Worm (Caenorhabditis elegans) whole organism, L4 larva: ENCODE results near the gene fbxa-74.

Source experiments
- F49E8.2 ChIP-seq: sonication (generic microtip); optimal IDR thresholded peaks from 2 replicates; lab custom pipeline; 2016; ENCODE audit warnings: missing compliant biosample characterization, mild to moderate bottlenecking, missing genetic modification characterization, borderline replicate concordance
- R02D3.7 ChIP-seq: fragments of 150-350 bp; sonication (generic microtip); optimal IDR thresholded peaks from 3 replicates; lab custom pipeline; 2014; ENCODE audit warnings: missing biosample characterization, missing genetic modification characterization
- ZK337.2 ChIP-seq: fragments of 200-800 bp; sonication (Bioruptor generic); IDR thresholded peaks from 2 replicates; pipeline ENCODE4 v1.3.6; 2022; ENCODE audit warnings: missing genetic modification reagents, missing genetic modification characterization, missing compliant biosample characterization
- ceh-20 ChIP-seq: fragments of 200-800 bp; sonication (Bioruptor generic); IDR thresholded peaks from 2 replicates; pipeline ENCODE4 v1.3.6; 2022; ENCODE audit warnings: missing genetic modification reagents, missing genetic modification characterization, missing compliant biosample characterization
- ceh-44 ChIP-seq: fragments of 200-800 bp; sonication (Bioruptor generic); IDR thresholded peaks from 2 replicates; pipeline ENCODE4 v1.3.6; 2022; ENCODE audit warnings: missing genetic modification reagents, missing genetic modification characterization, missing compliant biosample characterization
- ceh-62 ChIP-seq: sonication (generic microtip); optimal IDR thresholded peaks from 2 replicates; lab custom pipeline; 2017; ENCODE audit warnings: missing biosample characterization, missing genetic modification characterization
- cey-2 ChIP-seq: sonication (generic microtip); optimal IDR thresholded peaks from 3 replicates; lab custom pipeline; 2017; ENCODE audit warnings: missing genetic modification characterization, mild to moderate bottlenecking, missing compliant biosample characterization, antibody characterized with exemption, borderline replicate concordance; ENCODE audit not compliant: insufficient read depth
- ctbp-1 ChIP-seq: fragments of 200-800 bp; sonication (Bioruptor generic); IDR thresholded peaks from 2 replicates; pipeline ENCODE4 v1.3.6; 2022; ENCODE audit warnings: missing genetic modification reagents, missing genetic modification characterization, missing compliant biosample characterization
- daf-16 ChIP-seq, 3 experiments: sonication (generic microtip); optimal IDR thresholded peaks; 2 replicates each; lab custom pipeline; 2016 to 2017; ENCODE audit warnings: missing genetic modification characterization in 3 of 3, missing genetic modification reagents in 3 of 3, mild to moderate bottlenecking in 2 of 3, missing compliant biosample characterization in 2 of 3, missing biosample characterization in 1 of 3, moderate library complexity in 1 of 3
- daf-19 ChIP-seq: fragments of 200-800 bp; sonication (Bioruptor generic); conservative IDR thresholded peaks from 2 replicates; pipeline ENCODE4 v1.3.6; 2022; ENCODE audit warnings: missing genetic modification characterization, missing compliant biosample characterization
- dmd-6 ChIP-seq: fragments of 200-800 bp; sonication (Bioruptor generic); IDR thresholded peaks from 2 replicates; pipeline ENCODE4 v1.3.6; 2022; ENCODE audit warnings: missing genetic modification reagents, missing genetic modification characterization, missing compliant biosample characterization
- dmd-8 ChIP-seq: fragments of 200-800 bp; sonication (Bioruptor generic); IDR thresholded peaks from 2 replicates; pipeline ENCODE4 v1.3.6; 2022; ENCODE audit warnings: missing genetic modification characterization, missing compliant biosample characterization
- dpl-1 ChIP-seq: fragments of 150-350 bp; optimal IDR thresholded peaks from 2 replicates; lab custom pipeline; 2014; ENCODE audit warnings: missing biosample characterization, missing genetic modification reagents, missing genetic modification characterization
- duxl-1 ChIP-seq: sonication (generic microtip); optimal IDR thresholded peaks from 2 replicates; lab custom pipeline; 2016; ENCODE audit warnings: mild to moderate bottlenecking, missing genetic modification characterization, moderate library complexity, missing compliant biosample characterization; ENCODE audit not compliant: poor library complexity
- dve-1 ChIP-seq: sonication (generic microtip); optimal IDR thresholded peaks from 2 replicates; lab custom pipeline; 2017; ENCODE audit warnings: antibody characterized with exemption, mild to moderate bottlenecking, missing genetic modification characterization, missing compliant biosample characterization; ENCODE audit not compliant: insufficient read depth
- fkh-10 ChIP-seq: fragments of 150-350 bp; optimal IDR thresholded peaks from 2 replicates; lab custom pipeline; 2014; ENCODE audit warnings: missing biosample characterization, missing genetic modification reagents, missing genetic modification characterization
- hlh-11 ChIP-seq: fragments of 200-800 bp; sonication (Bioruptor generic); optimal IDR thresholded peaks from 2 replicates; lab custom pipeline; 2018; ENCODE audit warnings: mild to moderate bottlenecking, missing genetic modification characterization, missing compliant biosample characterization
- hmg-1.1 ChIP-seq: fragments of 200-800 bp; sonication (Bioruptor generic); IDR thresholded peaks from 2 replicates; pipeline ENCODE4 v1.3.6; 2022; ENCODE audit warnings: missing genetic modification reagents, missing genetic modification characterization, missing compliant biosample characterization
- jun-1 ChIP-seq: fragments of 150-350 bp; optimal IDR thresholded peaks from 2 replicates; lab custom pipeline; 2014; ENCODE audit warnings: missing biosample characterization, missing genetic modification reagents, missing genetic modification characterization
- lin-1 ChIP-seq: fragments of 200-800 bp; sonication (Bioruptor generic); IDR thresholded peaks from 2 replicates; pipeline ENCODE4 v1.3.6; 2022; ENCODE audit warnings: missing genetic modification reagents, missing genetic modification characterization, missing compliant biosample characterization
- lir-3 ChIP-seq: sonication (generic microtip); optimal IDR thresholded peaks from 2 replicates; lab custom pipeline; 2016; ENCODE audit warnings: mild to moderate bottlenecking, missing genetic modification characterization, missing compliant biosample characterization
- mep-1 ChIP-seq: fragments of 150-350 bp; sonication (generic microtip); optimal IDR thresholded peaks from 3 replicates; lab custom pipeline; 2014; ENCODE audit warnings: missing biosample characterization, missing genetic modification characterization
- mxl-2 ChIP-seq: fragments of 200-800 bp; sonication (Bioruptor generic); conservative IDR thresholded peaks from 2 replicates; pipeline ENCODE4 v1.3.6; 2022; ENCODE audit warnings: missing genetic modification reagents, missing genetic modification characterization, missing compliant biosample characterization
- mxl-3 ChIP-seq: fragments of 200-800 bp; sonication (Bioruptor generic); optimal IDR thresholded peaks from 2 replicates; lab custom pipeline; 2018; ENCODE audit warnings: mild to moderate bottlenecking, missing genetic modification characterization, missing compliant biosample characterization
- nhr-10 ChIP-seq: fragments of 150-350 bp; optimal IDR thresholded peaks from 2 replicates; lab custom pipeline; 2014; ENCODE audit warnings: missing biosample characterization, missing genetic modification characterization
- nhr-28 ChIP-seq: fragments of 150-350 bp; optimal IDR thresholded peaks from 2 replicates; lab custom pipeline; 2014; ENCODE audit warnings: missing biosample characterization, missing genetic modification characterization
- nhr-42 ChIP-seq: fragments of 200-800 bp; sonication (Bioruptor generic); IDR thresholded peaks from 2 replicates; pipeline ENCODE4 v1.3.6; 2022; ENCODE audit warnings: missing genetic modification characterization, missing compliant biosample characterization
- nhr-48 ChIP-seq: sonication (generic microtip); optimal IDR thresholded peaks from 2 replicates; lab custom pipeline; 2016; ENCODE audit warnings: mild to moderate bottlenecking, missing genetic modification characterization, missing compliant biosample characterization
- rbr-2 ChIP-seq: sonication (generic microtip); optimal IDR thresholded peaks from 2 replicates; lab custom pipeline; 2016; ENCODE audit warnings: missing genotype, missing genetic modification characterization, missing compliant biosample characterization
- saeg-2 ChIP-seq: fragments of 200-800 bp; sonication (Bioruptor generic); IDR thresholded peaks from 2 replicates; pipeline ENCODE4 v1.3.6; 2022; ENCODE audit warnings: missing genetic modification reagents, missing genetic modification characterization, missing compliant biosample characterization
- snpc-4 ChIP-seq: fragments of 150-350 bp; optimal IDR thresholded peaks from 2 replicates; lab custom pipeline; 2014; ENCODE audit warnings: missing biosample characterization, missing genetic modification characterization
- unc-39 ChIP-seq: sonication (generic microtip); optimal IDR thresholded peaks from 2 replicates; lab custom pipeline; 2017; ENCODE audit warnings: missing biosample characterization, missing genetic modification characterization
- unc-62 ChIP-seq, 3 experiments: fragments of 150-350 bp in 1 of 3; sonication (generic microtip); optimal IDR thresholded peaks in 2 of 3; peaks in 1 of 3; 1 replicate in 1 of 3; 2 replicates in 2 of 3; lab custom pipeline; 2014 to 2017; ENCODE audit warnings: missing biosample characterization in 3 of 3, missing genetic modification characterization in 3 of 3, missing genetic modification reagents in 3 of 3, missing genotype in 1 of 3
- zag-1 ChIP-seq: fragments of 150-350 bp; optimal IDR thresholded peaks from 2 replicates; lab custom pipeline; 2014; ENCODE audit warnings: missing biosample characterization, missing genetic modification characterization
- zfp-2 ChIP-seq: sonication (generic microtip); optimal IDR thresholded peaks from 2 replicates; lab custom pipeline; 2016; ENCODE audit warnings: mild to moderate bottlenecking, missing genetic modification characterization, missing compliant biosample characterization
- zfp-3 ChIP-seq: fragments of 200-800 bp; sonication (Bioruptor generic); conservative IDR thresholded peaks from 2 replicates; pipeline ENCODE4 v1.3.6; 2022; ENCODE audit warnings: missing genetic modification reagents, missing genetic modification characterization, missing compliant biosample characterization

The fbxa-74 gene

DNA sequence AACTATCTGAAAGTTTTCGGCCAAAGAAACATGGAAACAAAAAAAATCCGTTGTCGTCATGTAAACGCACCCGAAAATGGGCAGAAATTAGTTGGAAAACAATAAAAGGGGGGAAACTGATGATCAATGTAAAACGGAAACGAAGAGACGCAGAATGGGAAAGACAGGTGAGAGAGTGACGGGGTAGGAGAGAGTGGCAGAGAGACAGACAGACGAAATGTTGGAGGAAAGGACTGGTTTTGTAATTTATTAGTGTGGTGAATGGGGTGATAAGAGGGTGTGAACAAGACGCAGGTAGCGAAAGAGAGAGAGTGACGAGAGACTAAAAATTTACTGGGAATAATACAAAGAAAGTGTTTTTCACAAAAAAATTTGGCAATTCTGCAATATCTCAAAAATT is 17.8 kb downstream of the fbxa-74 start (continued):
- no peak for TF ChIP-seq mxl-2 (GFP tag; lab: Robert Waterston, UW)
- TF ChIP-seq ceh-20 (GFP tag; lab: Robert Waterston, UW) = peak; percentile 97
- TF ChIP-seq daf-19 (GFP tag; lab: Robert Waterston, UW) = no peak
- TF ChIP-seq unc-39 (tag; lab: Kevin White, UChicago) = no peak
- TF ChIP-seq ZK337.2 (GFP tag; lab: Robert Waterston, UW) = no peak
- TF ChIP-seq saeg-2 (GFP tag; lab: Robert Waterston, UW) = peak; percentile 34; the same call in 1 of the 2 replicates
- TF ChIP-seq hlh-11 (tag; lab: Kevin White, UChicago) = peak; percentile 95
- peak; percentile 71 for TF ChIP-seq hmg-1.1 (GFP tag; lab: Robert Waterston, UW)
- TF ChIP-seq dve-1 = peak; percentile 90
- no peak for TF ChIP-seq zfp-2 (tag; lab: Kevin White, UChicago)
- TF ChIP-seq unc-62 (GFP tag; optimal IDR thresholded peaks at IDR 0.05 in 1 of 2; lab: Kevin White, UChicago) = peak in 1 of 2 experiments; percentile 91
- no peak for TF ChIP-seq unc-62 (tag; optimal IDR thresholded peaks at IDR 0.05; lab: Kevin White, UChicago)
- TF ChIP-seq mep-1 = peak; percentile 81
- peak; percentile 40 for TF ChIP-seq jun-1
- peak; percentile 63 for TF ChIP-seq rbr-2 (tag; lab: Kevin White, UChicago)
- TF ChIP-seq zag-1 (tag; lab: Kevin White, UChicago) = no peak
- TF ChIP-seq cey-2 = no peak
- TF ChIP-seq lir-3 (tag; lab: Kevin White, UChicago) = no peak
- peak; percentile 73 for TF ChIP-seq mxl-3
- TF ChIP-seq lin-1 = peak; percentile 98
- TF ChIP-seq F49E8.2 = no peak
- no peak for TF ChIP-seq ceh-44 (GFP tag; lab: Robert Waterston, UW)
- no peak for TF ChIP-seq ceh-62 (tag; lab: Kevin White, UChicago)
- peak; percentile 93 for TF ChIP-seq nhr-28 (tag; lab: Kevin White, UChicago)
- peak in 1 of 2 experiments; percentile 32 for TF ChIP-seq daf-16 (GFP tag; optimal IDR thresholded peaks at IDR 0.05; lab: Kevin White, UChicago)
- TF ChIP-seq daf-16 (tag; optimal IDR thresholded peaks at IDR 0.05; lab: Kevin White, UChicago) = peak; percentile 82
- no peak for TF ChIP-seq snpc-4 (tag; lab: Kevin White, UChicago)
- 0 out of 2 replicates have a peak, but pooled peaks have one; percentile 54 for TF ChIP-seq nhr-42 (GFP tag; lab: Robert Waterston, UW)
- peak; percentile 68 for TF ChIP-seq nhr-48
- TF ChIP-seq nhr-10 (tag; lab: Kevin White, UChicago) = peak; percentile 4
- TF ChIP-seq dmd-8 (GFP tag; lab: Robert Waterston, UW) = no peak
- TF ChIP-seq duxl-1 (tag; lab: Kevin White, UChicago) = peak; percentile 30
- 0 out of 2 replicates have a peak, but pooled peaks have one; percentile 44 for TF ChIP-seq zfp-3 (GFP tag; lab: Robert Waterston, UW)
- TF ChIP-seq R02D3.7 (tag; lab: Kevin White, UChicago) = no peak
- TF ChIP-seq dmd-6 (GFP tag; lab: Robert Waterston, UW) = peak; percentile 94
- peak; percentile 38 for TF ChIP-seq dpl-1 (GFP tag; lab: Kevin White, UChicago)
- no peak for TF ChIP-seq fkh-10 (GFP tag; lab: Kevin White, UChicago)
- TF ChIP-seq ctbp-1 (GFP tag; lab: Robert Waterston, UW) = peak; percentile 33; the same call in 1 of the 2 replicates
- TF ChIP-seq, all 104 proteins: peak for 36

ce11 chrIII:1680393-1680792 is 18.4 kb downstream of the fbxa-74 start:
- TF ChIP-seq mxl-2 (GFP tag; lab: Robert Waterston, UW) = no peak
- TF ChIP-seq unc-62 (GFP tag; optimal IDR thresholded peaks at IDR 0.05 in 1 of 2; lab: Kevin White, UChicago) = peak in 1 of 2 experiments; percentile 62
- no peak for TF ChIP-seq unc-62 (tag; optimal IDR thresholded peaks at IDR 0.05; lab: Kevin White, UChicago)

DNA sequence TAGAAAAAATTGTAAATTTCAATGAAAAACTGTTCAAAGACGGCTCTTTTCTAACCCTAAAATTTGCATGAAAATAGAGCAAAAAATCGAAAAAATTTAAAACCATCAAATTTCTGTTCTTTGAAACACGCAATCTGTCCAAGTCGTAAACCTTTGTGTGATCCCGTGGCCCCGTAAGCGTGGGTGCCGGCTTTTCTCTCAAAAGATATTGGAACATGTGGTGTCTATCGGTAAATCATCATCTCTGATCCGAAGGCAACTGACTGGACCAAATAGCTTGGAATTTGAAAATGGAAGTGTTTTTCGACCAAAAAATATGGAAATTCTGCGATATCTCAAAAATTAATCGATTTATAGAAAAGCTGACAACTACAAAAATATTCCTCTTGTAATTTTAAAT is 20.1 kb downstream of the fbxa-74 start:
- TF ChIP-seq unc-62 (GFP tag; optimal IDR thresholded peaks at IDR 0.05 in 1 of 2; lab: Kevin White, UChicago) (peak in 1 of 2 experiments; percentile 55), unc-62 (tag; optimal IDR thresholded peaks at IDR 0.05; lab: Kevin White, UChicago) (no peak), jun-1 (no peak)
